Worm (Caenorhabditis elegans) whole organism, young adult: Measurements from ENCODE around the gene T01C4.8.

ENCODE experiments used
- B0019.2 ChIP-seq: fragments of 200-800 bp; sonication (Bioruptor generic); conservative IDR thresholded peaks from 2 replicates; pipeline ENCODE4 v1.3.6; 2022; ENCODE audit warnings: missing genetic modification reagents, missing genetic modification characterization, missing compliant biosample characterization
- C06A6.2 ChIP-seq: fragments of 200-800 bp; sonication (Bioruptor generic); conservative IDR thresholded peaks from 2 replicates; pipeline ENCODE4 v1.3.6; 2022; ENCODE audit warnings: missing genetic modification characterization, missing compliant biosample characterization
- F10E7.11 ChIP-seq: sonication (generic microtip); optimal IDR thresholded peaks from 2 replicates; lab custom pipeline; 2017; ENCODE audit warnings: mild to moderate bottlenecking, missing genetic modification characterization, moderate library complexity, missing compliant biosample characterization
- F23B12.7 ChIP-seq: sonication (generic microtip); optimal IDR thresholded peaks from 2 replicates; lab custom pipeline; 2017; ENCODE audit warnings: missing genetic modification characterization, mild to moderate bottlenecking, missing compliant biosample characterization, antibody characterized with exemption, moderate library complexity; ENCODE audit not compliant: insufficient read depth
- F39B2.1 ChIP-seq: fragments of 200-800 bp; sonication (Bioruptor generic); IDR thresholded peaks from 2 replicates; pipeline ENCODE4 v1.3.6; 2022; ENCODE audit warnings: missing genetic modification reagents, missing genetic modification characterization, missing compliant biosample characterization
- F49E8.2 ChIP-seq: sonication (generic microtip); optimal IDR thresholded peaks from 3 replicates; lab custom pipeline; 2017; ENCODE audit warnings: missing genetic modification characterization, mild to moderate bottlenecking, missing compliant biosample characterization, antibody characterized with exemption, moderate library complexity; ENCODE audit not compliant: insufficient read depth
- F57C9.4 ChIP-seq: sonication (generic microtip); optimal IDR thresholded peaks from 2 replicates; lab custom pipeline; 2017; ENCODE audit warnings: mild to moderate bottlenecking, missing genetic modification characterization, missing compliant biosample characterization
- K12H6.12 ChIP-seq: fragments of 200-800 bp; sonication (Bioruptor generic); optimal IDR thresholded peaks from 2 replicates; lab custom pipeline; 2018; ENCODE audit warnings: mild to moderate bottlenecking, missing genetic modification characterization, missing compliant biosample characterization
- T26A5.8 ChIP-seq: sonication (generic microtip); optimal IDR thresholded peaks from 2 replicates; lab custom pipeline; 2016; ENCODE audit warnings: missing genetic modification characterization, missing compliant biosample characterization
- Y53G8AR.9 ChIP-seq: fragments of 200-800 bp; sonication (Bioruptor generic); conservative IDR thresholded peaks from 2 replicates; pipeline ENCODE4 v1.3.6; 2022; ENCODE audit warnings: missing genetic modification reagents, missing genetic modification characterization, missing compliant biosample characterization
- akir-1 ChIP-seq: fragments of 200-800 bp; sonication (Bioruptor generic); optimal IDR thresholded peaks from 2 replicates; lab custom pipeline; 2018; ENCODE audit warnings: mild to moderate bottlenecking, missing genetic modification characterization, moderate library complexity, missing compliant biosample characterization
- ama-1 ChIP-seq, 3 experiments: fragments of 150-350 bp in 1 of 3; sonication (generic microtip) in 2 of 3; optimal IDR thresholded peaks; 2 replicates each; lab custom pipeline; 2014 to 2018; ENCODE audit warnings: missing biosample characterization in 2 of 3, missing genetic modification characterization in 2 of 3, missing genetic modification reagents in 2 of 3
- aptf-2 ChIP-seq: fragments of 200-800 bp; sonication (Bioruptor generic); conservative IDR thresholded peaks from 2 replicates; pipeline ENCODE4 v1.3.6; 2022; ENCODE audit warnings: missing genetic modification reagents, missing genetic modification characterization, missing compliant biosample characterization
- atf-7 ChIP-seq: sonication (generic microtip); optimal IDR thresholded peaks from 2 replicates; lab custom pipeline; 2017; ENCODE audit warnings: mild to moderate bottlenecking, missing genetic modification characterization, missing compliant biosample characterization
- attf-3 ChIP-seq: fragments of 200-800 bp; sonication (Bioruptor generic); conservative IDR thresholded peaks from 2 replicates; pipeline ENCODE4 v1.3.6; 2022; ENCODE audit warnings: missing genetic modification reagents, missing genetic modification characterization, missing compliant biosample characterization
- attf-5 ChIP-seq: fragments of 200-800 bp; sonication (Bioruptor generic); optimal IDR thresholded peaks from 2 replicates; lab custom pipeline; 2018; ENCODE audit warnings: mild to moderate bottlenecking, missing genetic modification characterization, missing compliant biosample characterization
- attf-6 ChIP-seq: fragments of 200-800 bp; sonication (Bioruptor generic); IDR thresholded peaks from 2 replicates; pipeline ENCODE4 v1.3.6; 2022; ENCODE audit warnings: missing genetic modification reagents, missing genetic modification characterization, missing compliant biosample characterization
- ceh-40 ChIP-seq: fragments of 200-800 bp; sonication (Bioruptor generic); IDR thresholded peaks from 2 replicates; pipeline ENCODE4 v1.3.6; 2022; ENCODE audit warnings: missing genetic modification characterization, missing compliant biosample characterization
- die-1 ChIP-seq: sonication (generic microtip); optimal IDR thresholded peaks from 2 replicates; lab custom pipeline; 2016; ENCODE audit warnings: missing genotype, mild to moderate bottlenecking, missing genetic modification characterization, missing compliant biosample characterization
- efl-1 ChIP-seq: fragments of 150-350 bp; optimal IDR thresholded peaks from 2 replicates; lab custom pipeline; 2014; ENCODE audit warnings: missing biosample characterization, missing genetic modification reagents, missing genetic modification characterization
- egl-44 ChIP-seq: fragments of 200-800 bp; sonication (Bioruptor generic); IDR thresholded peaks from 2 replicates; pipeline ENCODE4 v1.3.6; 2022; ENCODE audit warnings: missing genetic modification reagents, missing genetic modification characterization, missing compliant biosample characterization
- egrh-3 ChIP-seq: fragments of 200-800 bp; sonication (Bioruptor generic); IDR thresholded peaks from 2 replicates; pipeline ENCODE4 v1.3.6; 2022; ENCODE audit warnings: missing genetic modification reagents, missing genetic modification characterization, missing compliant biosample characterization
- ekl-4 ChIP-seq: fragments of 200-800 bp; sonication (Bioruptor generic); IDR thresholded peaks from 2 replicates; pipeline ENCODE4 v1.3.6; 2022; ENCODE audit warnings: missing genetic modification reagents, missing genetic modification characterization, missing compliant biosample characterization
- gei-17 ChIP-seq: fragments of 200-800 bp; sonication (Bioruptor generic); optimal IDR thresholded peaks from 2 replicates; lab custom pipeline; 2018; ENCODE audit warnings: mild to moderate bottlenecking, missing genetic modification characterization, missing compliant biosample characterization
- hmg-1.2 ChIP-seq: fragments of 200-800 bp; sonication (Bioruptor generic); IDR thresholded peaks from 2 replicates; pipeline ENCODE4 v1.3.6; 2022; ENCODE audit warnings: missing genetic modification reagents, missing genetic modification characterization, missing compliant biosample characterization
- hsf-1 ChIP-seq: fragments of 200-800 bp; sonication (Bioruptor generic); IDR thresholded peaks from 2 replicates; pipeline ENCODE4 v1.3.6; 2022; ENCODE audit warnings: missing genetic modification reagents, missing genetic modification characterization, missing compliant biosample characterization
- lin-40 ChIP-seq: sonication (generic microtip); optimal IDR thresholded peaks from 2 replicates; lab custom pipeline; 2016; ENCODE audit warnings: missing genetic modification characterization, mild to moderate bottlenecking, missing compliant biosample characterization, missing genotype, missing genetic modification reagents
- lin-54 ChIP-seq: fragments of 200-800 bp; sonication (Bioruptor generic); optimal IDR thresholded peaks from 2 replicates; lab custom pipeline; 2018; ENCODE audit warnings: mild to moderate bottlenecking, missing genetic modification characterization, missing compliant biosample characterization
- lsl-1 ChIP-seq: fragments of 200-800 bp; sonication (Bioruptor generic); optimal IDR thresholded peaks from 2 replicates; lab custom pipeline; 2018; ENCODE audit warnings: mild to moderate bottlenecking, missing genetic modification characterization, moderate library complexity, missing compliant biosample characterization
- lsy-27 ChIP-seq: sonication (generic microtip); optimal IDR thresholded peaks from 2 replicates; lab custom pipeline; 2017; ENCODE audit warnings: missing genetic modification characterization, mild to moderate bottlenecking, missing compliant biosample characterization, antibody characterized with exemption, missing genotype, borderline replicate concordance; ENCODE audit not compliant: insufficient read depth
- madf-10 ChIP-seq: sonication (generic microtip); optimal IDR thresholded peaks from 2 replicates; lab custom pipeline; 2016; ENCODE audit warnings: mild to moderate bottlenecking, missing genetic modification characterization, missing compliant biosample characterization
- madf-6 ChIP-seq: fragments of 200-800 bp; sonication (Bioruptor generic); IDR thresholded peaks from 2 replicates; pipeline ENCODE4 v1.3.6; 2022; ENCODE audit warnings: missing genetic modification reagents, missing genetic modification characterization, missing compliant biosample characterization
- mel-28 ChIP-seq: sonication (generic microtip); optimal IDR thresholded peaks from 2 replicates; lab custom pipeline; 2016; ENCODE audit warnings: borderline replicate concordance, mild to moderate bottlenecking, missing genetic modification characterization, missing compliant biosample characterization
- nhr-90 ChIP-seq: sonication (generic microtip); optimal IDR thresholded peaks from 2 replicates; lab custom pipeline; 2016; ENCODE audit warnings: missing genotype, mild to moderate bottlenecking, missing genetic modification characterization, missing compliant biosample characterization
- rcor-1 ChIP-seq: fragments of 200-800 bp; sonication (Bioruptor generic); IDR thresholded peaks from 2 replicates; pipeline ENCODE4 v1.3.6; 2022; ENCODE audit warnings: missing genetic modification reagents, missing genetic modification characterization, missing compliant biosample characterization
- repo-1 ChIP-seq: sonication (generic microtip); optimal IDR thresholded peaks from 2 replicates; lab custom pipeline; 2017; ENCODE audit warnings: mild to moderate bottlenecking, missing genetic modification characterization, missing compliant biosample characterization
- sdz-38 ChIP-seq: sonication (generic microtip); optimal IDR thresholded peaks from 2 replicates; lab custom pipeline; 2016; ENCODE audit warnings: missing genotype, missing genetic modification characterization, missing compliant biosample characterization
- snpc-1.1 ChIP-seq: sonication (generic microtip); optimal IDR thresholded peaks from 2 replicates; lab custom pipeline; 2017; ENCODE audit warnings: missing genetic modification characterization, mild to moderate bottlenecking, missing compliant biosample characterization, antibody characterized with exemption, moderate library complexity, missing genotype, missing genetic modification reagents; ENCODE audit not compliant: insufficient read depth
- snpc-3.4 ChIP-seq: sonication (generic microtip); optimal IDR thresholded peaks from 2 replicates; lab custom pipeline; 2017; ENCODE audit warnings: missing genetic modification characterization, mild to moderate bottlenecking, missing compliant biosample characterization, antibody characterized with exemption, moderate library complexity, missing genotype, missing genetic modification reagents
- unc-130 ChIP-seq: sonication (generic microtip); optimal IDR thresholded peaks from 2 replicates; lab custom pipeline; 2016; ENCODE audit warnings: missing genetic modification reagents, missing genetic modification characterization, missing compliant biosample characterization
- unc-62 ChIP-seq: fragments of 150-350 bp; optimal IDR thresholded peaks from 2 replicates; lab custom pipeline; 2014; ENCODE audit warnings: missing biosample characterization, missing genetic modification reagents, missing genetic modification characterization
- xnd-1 ChIP-seq: sonication (generic microtip); optimal IDR thresholded peaks from 2 replicates; lab custom pipeline; 2016; ENCODE audit warnings: missing genotype, missing genetic modification reagents, missing genetic modification characterization, missing compliant biosample characterization
- ztf-22 ChIP-seq: fragments of 200-800 bp; sonication (Bioruptor generic); optimal IDR thresholded peaks from 2 replicates; lab custom pipeline; 2018; ENCODE audit warnings: mild to moderate bottlenecking, missing genetic modification characterization, moderate library complexity, missing compliant biosample characterization
- ztf-26 ChIP-seq: sonication (generic microtip); optimal IDR thresholded peaks from 2 replicates; lab custom pipeline; 2017; ENCODE audit warnings: missing genetic modification characterization, missing compliant biosample characterization
- ztf-3 ChIP-seq: fragments of 200-800 bp; sonication (Bioruptor generic); optimal IDR thresholded peaks from 2 replicates; lab custom pipeline; 2018; ENCODE audit warnings: mild to moderate bottlenecking, missing genetic modification characterization, missing compliant biosample characterization

The T01C4.8 gene

DNA sequence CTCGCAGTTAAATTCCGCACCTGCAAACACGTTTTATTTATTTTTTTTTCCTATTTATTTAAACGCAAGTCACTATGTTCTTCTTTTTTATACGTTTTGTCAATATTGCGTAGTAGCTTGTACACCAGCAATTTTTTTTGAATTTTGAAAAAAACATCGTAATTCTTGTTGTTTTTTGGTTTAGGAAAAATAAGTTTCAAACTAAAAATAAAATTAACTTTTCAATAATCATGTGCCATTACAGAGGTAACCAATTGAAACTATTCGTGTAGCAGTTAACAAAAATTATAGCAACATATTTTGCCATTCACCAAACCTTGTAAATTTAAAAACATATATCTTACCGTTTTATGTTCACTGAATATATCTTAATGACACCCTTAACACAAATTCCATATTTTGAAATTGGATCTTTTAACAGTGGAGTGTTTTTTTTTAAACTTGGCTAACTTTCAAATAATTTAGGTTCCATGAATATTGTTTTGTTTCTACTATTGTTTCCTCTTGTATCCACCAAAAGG, 6.1 kb downstream of the T01C4.8 start, which contains the start of gene lmd-5:
Gene lmd-5, plus strand, starts transcription at position 471 of the 521 bp plus-strand sequence.
- no peak for TF ChIP-seq unc-130 (GFP tag; lab: Kevin White, UChicago)
- TF ChIP-seq lin-40 (tag; lab: Kevin White, UChicago) = no peak
- no peak for TF ChIP-seq ceh-40 (GFP tag; lab: Robert Waterston, UW)
- TF ChIP-seq unc-62 (GFP tag; lab: Kevin White, UChicago) = no peak
- TF ChIP-seq F57C9.4 = no peak
- no peak for TF ChIP-seq F49E8.2 (tag; lab: Kevin White, UChicago)
- no peak for TF ChIP-seq rcor-1 (GFP tag; lab: Robert Waterston, UW)
- TF ChIP-seq efl-1 (GFP tag; lab: Kevin White, UChicago) = no peak
- no peak for TF ChIP-seq hmg-1.2 (GFP tag; lab: Robert Waterston, UW)
- no peak for TF ChIP-seq mel-28 (tag; lab: Kevin White, UChicago)
- no peak for TF ChIP-seq K12H6.12 (tag; lab: Kevin White, UChicago)
- no peak for TF ChIP-seq F23B12.7
- no peak for TF ChIP-seq lsl-1
- TF ChIP-seq ztf-26 (tag; lab: Kevin White, UChicago) = no peak
- TF ChIP-seq madf-10 (tag; lab: Kevin White, UChicago) = no peak

DNA sequence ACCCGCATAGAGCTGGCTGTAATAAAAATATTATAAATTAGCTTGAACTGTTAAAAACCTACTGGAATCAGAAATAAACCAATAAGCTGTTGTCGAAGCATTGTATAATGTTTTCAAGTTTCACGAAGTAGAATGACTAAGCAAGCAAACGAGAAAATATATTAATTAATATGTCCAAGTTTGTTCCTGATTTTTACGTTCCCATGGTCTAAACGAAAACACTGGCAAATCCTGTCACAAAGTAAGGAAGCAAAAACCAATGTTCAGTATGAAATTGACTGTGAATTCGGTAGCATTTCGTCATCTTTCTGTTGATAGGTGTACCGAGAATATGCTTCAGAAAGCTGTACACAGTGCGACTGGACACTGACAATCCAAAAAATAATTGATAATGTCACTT, 9.2 kb downstream of the T01C4.8 start, which contains the start of gene srx-34:
Gene srx-34, minus strand, starts transcription at position 101 of the 400 bp plus-strand sequence.
- TF ChIP-seq nhr-90 (tag; lab: Kevin White, UChicago) (no peak), attf-6 (GFP tag; lab: Robert Waterston, UW) (no peak), Y53G8AR.9 (GFP tag; lab: Robert Waterston, UW) (no peak), C06A6.2 (GFP tag; lab: Robert Waterston, UW) (no peak), ama-1 (optimal IDR thresholded peaks at IDR 0.05; lab: Kevin White, UChicago) (no peak), ama-1 (GFP tag; optimal IDR thresholded peaks at IDR 0.05; lab: Kevin White, UChicago) (no peak), T26A5.8 (tag; lab: Kevin White, UChicago) (no peak), die-1 (tag; lab: Kevin White, UChicago) (no peak), egrh-3 (GFP tag; lab: Robert Waterston, UW) (no peak), unc-130 (GFP tag; lab: Kevin White, UChicago) (no peak), ekl-4 (GFP tag; lab: Robert Waterston, UW) (no peak), attf-5 (GFP tag; lab: Kevin White, UChicago) (no peak), K12H6.12 (tag; lab: Kevin White, UChicago) (no peak), F10E7.11 (no peak), atf-7 (tag; lab: Kevin White, UChicago) (no peak), hsf-1 (GFP tag; lab: Robert Waterston, UW) (no peak), lsy-27 (tag; lab: Kevin White, UChicago) (no peak), F23B12.7 (no peak), snpc-1.1 (tag; lab: Kevin White, UChicago) (no peak)

DNA sequence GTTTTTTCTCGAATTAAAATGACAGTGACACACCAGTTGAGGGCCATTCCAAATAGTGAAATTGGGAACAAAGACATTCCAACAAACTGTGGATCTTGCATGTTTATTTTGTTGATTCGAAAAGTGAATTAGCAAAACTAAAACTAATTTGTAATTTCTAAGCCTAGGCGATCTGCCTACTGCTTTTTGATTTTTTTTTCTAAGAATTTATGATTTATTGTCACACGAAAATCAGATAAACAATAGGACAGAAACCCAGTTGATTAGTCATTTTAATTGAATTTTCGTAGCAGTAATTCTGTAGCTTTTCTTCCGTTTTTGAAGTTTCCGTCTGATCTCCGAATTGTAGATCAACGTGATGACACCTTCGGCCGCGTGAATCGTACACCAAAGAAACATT, 10.6 kb downstream of the T01C4.8 start, which contains the start of gene srx-33:
Gene srx-33, minus strand, starts transcription at position 101 of the 400 bp plus-strand sequence.
- TF ChIP-seq aptf-2 (GFP tag; lab: Robert Waterston, UW) (no peak), B0019.2 (GFP tag; lab: Robert Waterston, UW) (no peak), sdz-38 (tag; lab: Kevin White, UChicago) (no peak), repo-1 (no peak), lin-54 (GFP tag; lab: Kevin White, UChicago) (no peak), ztf-3 (GFP tag; lab: Kevin White, UChicago) (no peak), egl-44 (no peak), C06A6.2 (GFP tag; lab: Robert Waterston, UW) (no peak), attf-3 (GFP tag; lab: Robert Waterston, UW) (no peak), akir-1 (GFP tag; lab: Kevin White, UChicago) (no peak), xnd-1 (tag; lab: Kevin White, UChicago) (no peak), F39B2.1 (GFP tag; lab: Robert Waterston, UW) (no peak), ztf-22 (no peak), gei-17 (GFP tag; lab: Kevin White, UChicago) (no peak), snpc-3.4 (tag; lab: Kevin White, UChicago) (no peak), madf-6 (GFP tag; lab: Robert Waterston, UW) (no peak), Y53G8AR.9 (GFP tag; lab: Robert Waterston, UW) (no peak), efl-1 (GFP tag; lab: Kevin White, UChicago) (no peak)
